Worm (Caenorhabditis elegans) whole organism, L2 larva: Measurements from ENCODE around the gene tab-1.

Experiments
- fos-1 ChIP-seq: fragments of 150-350 bp; optimal IDR thresholded peaks from 2 replicates; lab custom pipeline; 2014; ENCODE audit warnings: missing biosample characterization, missing genetic modification characterization
- lin-11 ChIP-seq: fragments of 150-350 bp; sonication (generic microtip); optimal IDR thresholded peaks from 2 replicates; lab custom pipeline; 2014; ENCODE audit warnings: missing biosample characterization, missing genetic modification characterization, inconsistent platforms, mixed read lengths
- mdl-1 ChIP-seq, 2 experiments: fragments of 150-350 bp in 1 of 2; sonication (generic microtip) in 1 of 2; optimal IDR thresholded peaks; 2 replicates each; lab custom pipeline; 2017; ENCODE audit warnings: missing biosample characterization in 2 of 2, missing genetic modification characterization in 2 of 2
- skn-1 ChIP-seq: sonication (generic microtip); optimal IDR thresholded peaks from 2 replicates; lab custom pipeline; 2017; ENCODE audit warnings: missing biosample characterization, missing genetic modification characterization
- sma-9 ChIP-seq, 2 experiments: fragments of 150-350 bp in 1 of 2; sonication (generic microtip) in 1 of 2; optimal IDR thresholded peaks; 2 replicates each; lab custom pipeline; 2014 to 2016; ENCODE audit warnings: missing genetic modification characterization in 2 of 2, mild to moderate bottlenecking in 1 of 2, missing biosample characterization in 1 of 2, missing compliant biosample characterization in 1 of 2, missing genetic modification reagents in 1 of 2, moderate library complexity in 1 of 2
- ztf-11 ChIP-seq: sonication (generic microtip); optimal IDR thresholded peaks from 2 replicates; lab custom pipeline; 2017; ENCODE audit warnings: missing biosample characterization, missing genetic modification characterization

DNA sequence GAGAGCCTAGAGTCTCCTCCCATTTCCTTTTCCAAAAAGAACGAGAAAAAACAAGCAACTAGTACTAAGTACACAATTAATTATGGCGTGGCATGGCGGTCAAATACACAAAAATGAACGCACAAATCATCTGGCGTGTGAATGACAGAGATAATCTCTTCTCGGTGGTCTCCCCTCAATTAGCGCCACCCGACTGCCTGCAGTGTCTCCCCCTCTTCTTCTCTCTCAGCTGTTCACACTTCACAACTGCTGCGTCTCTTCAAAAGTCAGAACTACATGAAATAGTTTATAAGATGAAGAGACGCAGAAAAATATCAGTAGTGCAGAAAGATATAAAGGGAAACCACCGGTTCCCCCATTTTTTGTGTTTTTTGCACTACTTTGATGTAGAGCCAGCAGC, 24.3 kb downstream of the tab-1 start:
- TF ChIP-seq fos-1 (tag; lab: Kevin White, UChicago) (peak; percentile 39), sma-9 (GFP tag; optimal IDR thresholded peaks at IDR 0.05; lab: Kevin White, UChicago) (peak; percentile 94), sma-9 (tag; optimal IDR thresholded peaks at IDR 0.05; lab: Kevin White, UChicago) (no peak), lin-11 (tag; lab: Kevin White, UChicago) (no peak), mdl-1 (tag; optimal IDR thresholded peaks at IDR 0.05; lab: Kevin White, UChicago) (peak; percentile 13 to 14), skn-1 (tag; lab: Kevin White, UChicago) (no peak), ztf-11 (tag; lab: Kevin White, UChicago) (no peak)
